Fruit fly (Drosophila melanogaster): Measurements from ENCODE around the gene Srp14.

DNA sequence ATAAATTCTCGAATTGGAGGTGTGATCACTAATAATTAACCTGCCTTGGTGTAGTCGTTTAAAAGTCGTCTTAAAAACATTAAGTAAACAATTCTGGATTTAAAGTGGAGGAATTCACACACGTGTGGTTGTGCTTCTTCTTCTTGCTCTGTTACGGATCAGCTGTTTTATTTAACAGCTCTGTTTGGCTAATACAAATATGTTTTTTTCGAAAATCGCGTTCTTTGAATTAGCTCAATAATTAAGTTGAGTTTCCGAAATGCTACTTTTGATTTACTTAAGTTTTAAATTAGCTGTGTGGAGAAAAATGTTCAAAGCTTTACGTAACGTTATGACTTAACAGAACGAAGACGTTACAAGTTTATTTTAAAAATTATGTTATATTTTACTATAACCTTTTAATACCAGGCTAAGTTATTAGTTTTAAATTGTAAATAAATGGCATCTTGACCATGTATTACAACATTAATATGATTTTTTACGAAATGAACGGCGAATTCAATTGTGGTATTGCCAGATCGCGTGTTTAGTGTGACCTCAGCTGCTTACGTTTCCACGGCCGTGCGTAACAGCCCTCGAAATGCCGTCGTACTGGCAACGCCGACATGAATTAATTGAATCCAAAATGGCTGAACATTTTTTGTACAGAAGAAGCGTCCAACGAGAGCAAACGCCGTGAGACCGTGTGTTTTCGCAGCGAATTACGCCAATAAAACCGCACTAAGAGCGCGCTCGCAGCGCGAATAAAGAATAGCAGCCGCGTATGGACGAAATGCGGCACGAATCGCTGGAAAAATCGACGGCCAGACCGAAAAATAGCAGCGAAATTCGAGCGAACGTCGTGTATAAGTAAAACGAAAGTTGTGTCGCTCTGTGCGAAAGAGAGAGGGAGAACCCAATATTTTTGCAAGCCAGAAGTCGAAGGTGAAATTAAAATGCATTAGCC is 12.9 kb downstream of the Srp14 start, which contains the start of the genes Pus1 and bon:
- no peak for TF ChIP-seq CG8478 (optimal IDR thresholded peaks at IDR 0.05)
- no peak for TF ChIP-seq usp (GFP tag; optimal IDR thresholded peaks at IDR 0.05)
- TF ChIP-seq psq (optimal IDR thresholded peaks at IDR 0.05) = no peak
- no peak for TF ChIP-seq Dll (optimal IDR thresholded peaks at IDR 0.05)
- no peak for TF ChIP-seq pan (optimal IDR thresholded peaks at IDR 0.05)
